Worm (Caenorhabditis elegans) whole organism, L2 larva: ENCODE measurements around the gene H08J19.1.

Experiments
- C34F6.9 ChIP-seq: fragments of 150-350 bp; optimal IDR thresholded peaks from 2 replicates; lab custom pipeline; 2014; ENCODE audit warnings: missing biosample characterization, missing genetic modification characterization
- F13H6.1 ChIP-seq: sonication (generic microtip); optimal IDR thresholded peaks from 2 replicates; lab custom pipeline; 2016; ENCODE audit warnings: missing genetic modification characterization, missing compliant biosample characterization
- R02D3.7 ChIP-seq: fragments of 150-350 bp; optimal IDR thresholded peaks from 2 replicates; lab custom pipeline; 2014; ENCODE audit warnings: missing biosample characterization, missing genetic modification characterization
- Y55F3AM.14 ChIP-seq: fragments of 200-800 bp; sonication (Bioruptor generic); optimal IDR thresholded peaks from 2 replicates; lab custom pipeline; 2018; ENCODE audit warnings: mild to moderate bottlenecking, missing genetic modification characterization, missing compliant biosample characterization
- ZK546.5 ChIP-seq: sonication (generic microtip); optimal IDR thresholded peaks from 2 replicates; lab custom pipeline; 2017; ENCODE audit warnings: missing biosample characterization, missing genetic modification characterization
- alr-1 ChIP-seq: fragments of 150-350 bp; optimal IDR thresholded peaks from 2 replicates; lab custom pipeline; 2014; ENCODE audit warnings: missing biosample characterization, missing genetic modification characterization
- aly-2 ChIP-seq: fragments of 150-350 bp; optimal IDR thresholded peaks from 2 replicates; lab custom pipeline; 2014; ENCODE audit warnings: missing biosample characterization, missing genetic modification characterization
- ama-1 ChIP-seq: fragments of 150-350 bp; optimal IDR thresholded peaks from 2 replicates; lab custom pipeline; 2018; ENCODE audit warnings: inconsistent platforms
- blmp-1 ChIP-seq: sonication (generic microtip); optimal IDR thresholded peaks from 2 replicates; lab custom pipeline; 2017; ENCODE audit warnings: missing genetic modification characterization, mild to moderate bottlenecking, missing compliant biosample characterization, antibody characterized with exemption, moderate library complexity; ENCODE audit not compliant: insufficient read depth
- ceh-16 ChIP-seq: fragments of 150-350 bp; optimal IDR thresholded peaks from 2 replicates; lab custom pipeline; 2014; ENCODE audit warnings: missing biosample characterization, missing genetic modification characterization
- ceh-82 ChIP-seq: fragments of 150-350 bp; optimal IDR thresholded peaks from 2 replicates; lab custom pipeline; 2014; ENCODE audit warnings: missing biosample characterization, missing genetic modification characterization
- crh-2 ChIP-seq: sonication (generic microtip); optimal IDR thresholded peaks from 2 replicates; lab custom pipeline; 2017; ENCODE audit warnings: missing biosample characterization, missing genetic modification characterization
- dmd-4 ChIP-seq: sonication (generic microtip); optimal IDR thresholded peaks from 2 replicates; lab custom pipeline; 2017; ENCODE audit warnings: missing biosample characterization, missing genetic modification characterization
- egl-27 ChIP-seq: sonication (generic microtip); optimal IDR thresholded peaks from 3 replicates; lab custom pipeline; 2017; ENCODE audit warnings: missing biosample characterization, missing genetic modification reagents, missing genetic modification characterization
- elt-1 ChIP-seq: fragments of 150-350 bp; optimal IDR thresholded peaks from 2 replicates; lab custom pipeline; 2014; ENCODE audit warnings: missing biosample characterization, missing genetic modification characterization
- elt-3 ChIP-seq: sonication (generic microtip); optimal IDR thresholded peaks from 2 replicates; lab custom pipeline; 2017; ENCODE audit warnings: missing biosample characterization, missing genetic modification characterization
- fos-1 ChIP-seq: fragments of 150-350 bp; optimal IDR thresholded peaks from 2 replicates; lab custom pipeline; 2014; ENCODE audit warnings: missing biosample characterization, missing genetic modification characterization
- gmeb-1 ChIP-seq: fragments of 150-350 bp; optimal IDR thresholded peaks from 2 replicates; lab custom pipeline; 2014; ENCODE audit warnings: missing biosample characterization, missing genetic modification characterization
- lin-11 ChIP-seq: fragments of 150-350 bp; sonication (generic microtip); optimal IDR thresholded peaks from 2 replicates; lab custom pipeline; 2014; ENCODE audit warnings: missing biosample characterization, missing genetic modification characterization, inconsistent platforms, mixed read lengths
- lin-13 ChIP-seq: fragments of 150-350 bp; optimal IDR thresholded peaks from 2 replicates; lab custom pipeline; 2014; ENCODE audit warnings: missing biosample characterization, missing genetic modification reagents, missing genetic modification characterization
- lin-39 ChIP-seq: fragments of 150-350 bp; optimal IDR thresholded peaks from 2 replicates; lab custom pipeline; 2014; ENCODE audit warnings: missing biosample characterization, missing genetic modification reagents, missing genetic modification characterization
- lsy-2 ChIP-seq, 2 experiments: fragments of 150-350 bp in 1 of 2; sonication (generic microtip) in 1 of 2; optimal IDR thresholded peaks; 2 replicates each; lab custom pipeline; 2014 to 2017; ENCODE audit warnings: missing biosample characterization in 2 of 2, missing genetic modification characterization in 2 of 2
- mab-5 ChIP-seq: fragments of 150-350 bp; optimal IDR thresholded peaks from 2 replicates; lab custom pipeline; 2014; ENCODE audit warnings: missing biosample characterization, missing genetic modification characterization
- mbf-1 ChIP-seq: sonication (generic microtip); optimal IDR thresholded peaks from 2 replicates; lab custom pipeline; 2017; ENCODE audit warnings: missing biosample characterization, missing genetic modification characterization
- mdl-1 ChIP-seq, 2 experiments: fragments of 150-350 bp in 1 of 2; sonication (generic microtip) in 1 of 2; optimal IDR thresholded peaks; 2 replicates each; lab custom pipeline; 2017; ENCODE audit warnings: missing biosample characterization in 2 of 2, missing genetic modification characterization in 2 of 2
- nhr-10 ChIP-seq: sonication (generic microtip); optimal IDR thresholded peaks from 2 replicates; lab custom pipeline; 2017; ENCODE audit warnings: missing biosample characterization, missing genetic modification characterization
- nhr-11 ChIP-seq: fragments of 150-350 bp; optimal IDR thresholded peaks from 2 replicates; lab custom pipeline; 2014; ENCODE audit warnings: missing biosample characterization, missing genetic modification characterization
- nhr-12 ChIP-seq: fragments of 150-350 bp; optimal IDR thresholded peaks from 2 replicates; lab custom pipeline; 2014; ENCODE audit warnings: missing biosample characterization, missing genetic modification characterization
- nhr-129 ChIP-seq: fragments of 150-350 bp; optimal IDR thresholded peaks from 2 replicates; lab custom pipeline; 2014; ENCODE audit warnings: missing biosample characterization, missing genetic modification characterization
- nhr-21 ChIP-seq: fragments of 150-350 bp; optimal IDR thresholded peaks from 2 replicates; lab custom pipeline; 2014; ENCODE audit warnings: missing biosample characterization, missing genetic modification characterization
- nhr-23 ChIP-seq: fragments of 150-350 bp; optimal IDR thresholded peaks from 2 replicates; lab custom pipeline; 2014; ENCODE audit warnings: missing biosample characterization, missing genetic modification reagents, missing genetic modification characterization
- nhr-237 ChIP-seq: fragments of 150-350 bp; optimal IDR thresholded peaks from 2 replicates; lab custom pipeline; 2014; ENCODE audit warnings: missing biosample characterization, missing genetic modification characterization
- nhr-25 ChIP-seq: fragments of 150-350 bp; sonication (generic microtip); optimal IDR thresholded peaks from 3 replicates; lab custom pipeline; 2014; ENCODE audit warnings: missing biosample characterization, missing genetic modification characterization
- nhr-6 ChIP-seq: fragments of 150-350 bp; optimal IDR thresholded peaks from 2 replicates; lab custom pipeline; 2014; ENCODE audit warnings: missing biosample characterization, missing genetic modification characterization
- nhr-77 ChIP-seq: fragments of 150-350 bp; optimal IDR thresholded peaks from 2 replicates; lab custom pipeline; 2014; ENCODE audit warnings: missing biosample characterization, missing genetic modification characterization
- peb-1 ChIP-seq: fragments of 150-350 bp; optimal IDR thresholded peaks from 2 replicates; lab custom pipeline; 2014; ENCODE audit warnings: missing biosample characterization, missing genetic modification characterization
- sem-4 ChIP-seq: fragments of 150-350 bp; optimal IDR thresholded peaks from 2 replicates; lab custom pipeline; 2014; ENCODE audit warnings: missing biosample characterization, missing genetic modification reagents, missing genetic modification characterization
- skn-1 ChIP-seq: sonication (generic microtip); optimal IDR thresholded peaks from 2 replicates; lab custom pipeline; 2017; ENCODE audit warnings: missing biosample characterization, missing genetic modification characterization
- sma-3 ChIP-seq: sonication (generic microtip); optimal IDR thresholded peaks from 2 replicates; lab custom pipeline; 2016; ENCODE audit warnings: missing genetic modification reagents, missing genetic modification characterization, missing compliant biosample characterization
- sma-9 ChIP-seq, 2 experiments: fragments of 150-350 bp in 1 of 2; sonication (generic microtip) in 1 of 2; optimal IDR thresholded peaks; 2 replicates each; lab custom pipeline; 2014 to 2016; ENCODE audit warnings: missing genetic modification characterization in 2 of 2, mild to moderate bottlenecking in 1 of 2, missing biosample characterization in 1 of 2, missing compliant biosample characterization in 1 of 2, missing genetic modification reagents in 1 of 2, moderate library complexity in 1 of 2
- snpc-4 ChIP-seq: fragments of 150-350 bp; optimal IDR thresholded peaks from 2 replicates; lab custom pipeline; 2014; ENCODE audit warnings: missing biosample characterization, missing genetic modification characterization
- unc-39 ChIP-seq: fragments of 150-350 bp; optimal IDR thresholded peaks from 2 replicates; lab custom pipeline; 2014; ENCODE audit warnings: missing biosample characterization, missing genetic modification characterization
- unc-55 ChIP-seq: fragments of 150-350 bp; sonication (generic microtip); optimal IDR thresholded peaks from 3 replicates; lab custom pipeline; 2014; ENCODE audit warnings: missing biosample characterization, missing genetic modification reagents, missing genetic modification characterization
- unc-62 ChIP-seq: fragments of 150-350 bp; optimal IDR thresholded peaks from 2 replicates; lab custom pipeline; 2014; ENCODE audit warnings: missing biosample characterization, missing genetic modification reagents, missing genetic modification characterization
- zag-1 ChIP-seq: fragments of 150-350 bp; optimal IDR thresholded peaks from 2 replicates; lab custom pipeline; 2014; ENCODE audit warnings: missing biosample characterization, missing genetic modification characterization
- ztf-1 ChIP-seq: fragments of 200-800 bp; sonication (Bioruptor generic); conservative IDR thresholded peaks from 2 replicates; pipeline ENCODE4 v1.3.6; 2022; ENCODE audit warnings: missing genetic modification characterization, missing compliant biosample characterization
- ztf-11 ChIP-seq: sonication (generic microtip); optimal IDR thresholded peaks from 2 replicates; lab custom pipeline; 2017; ENCODE audit warnings: missing biosample characterization, missing genetic modification characterization
- ztf-4 ChIP-seq: fragments of 150-350 bp; optimal IDR thresholded peaks from 2 replicates; lab custom pipeline; 2014; ENCODE audit warnings: missing biosample characterization, missing genetic modification characterization

Gene H08J19.1

DNA sequence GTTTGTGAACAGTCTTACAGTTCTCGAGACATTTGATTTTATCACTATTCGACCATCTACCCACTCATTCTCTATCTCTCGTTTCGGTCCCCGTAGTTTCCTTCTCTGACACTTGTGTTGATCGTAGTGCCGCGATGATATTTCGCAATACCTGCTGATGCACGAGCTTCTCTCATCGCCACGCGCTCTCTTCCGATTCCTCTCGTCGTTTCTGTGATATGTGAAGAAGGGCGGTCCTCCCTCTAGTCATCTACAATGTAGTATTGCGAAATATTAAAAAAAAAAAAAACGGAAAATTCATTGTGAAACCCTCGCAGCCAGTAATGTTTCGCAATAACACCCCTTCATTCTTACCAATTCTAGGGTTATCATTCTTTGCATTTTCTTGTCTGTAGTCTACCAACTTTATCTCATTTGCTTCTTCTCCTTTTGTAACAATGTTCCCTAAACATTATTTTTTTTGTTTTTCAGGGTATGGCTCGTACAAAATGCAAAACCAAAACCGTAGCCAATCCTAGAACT, 35.2 kb upstream of the H08J19.1 start, which contains the start of gene nipi-3:
Gene nipi-3 (plus strand): TSS at position 472 of the 522 bp plus-strand sequence.
- TF ChIP-seq egl-27 (tag; lab: Kevin White, UChicago): peak; percentile 83
- peak; percentile 42 for TF ChIP-seq ceh-16 (tag; lab: Kevin White, UChicago)
- TF ChIP-seq nhr-10 (tag; lab: Kevin White, UChicago): peak; percentile 70
- peak; percentile 74 for TF ChIP-seq Y55F3AM.14 (GFP tag; lab: Kevin White, UChicago)
- no peak for TF ChIP-seq aly-2
- TF ChIP-seq nhr-77 (tag; lab: Kevin White, UChicago): no peak
- TF ChIP-seq blmp-1 (tag; lab: Kevin White, UChicago): peak; percentile 41
- peak; percentile 81 for TF ChIP-seq zag-1 (tag; lab: Kevin White, UChicago)
- no peak for TF ChIP-seq elt-1 (tag; lab: Kevin White, UChicago)
- TF ChIP-seq ztf-11 (tag; lab: Kevin White, UChicago): no peak
- peak; percentile 36 for TF ChIP-seq ama-1 (lab: Kevin White, UChicago)
- TF ChIP-seq alr-1 (tag; lab: Kevin White, UChicago): peak; percentile 10
- no peak for TF ChIP-seq elt-3 (tag; lab: Kevin White, UChicago)
- peak; percentile 88 for TF ChIP-seq lin-11 (tag; lab: Kevin White, UChicago)
- TF ChIP-seq F13H6.1 (tag; lab: Kevin White, UChicago): peak; percentile 94
- TF ChIP-seq unc-39 (tag; lab: Kevin White, UChicago): no peak
- TF ChIP-seq nhr-21 (tag; lab: Kevin White, UChicago): peak; percentile 92
- TF ChIP-seq lsy-2 (tag; optimal IDR thresholded peaks at IDR 0.05; lab: Kevin White, UChicago): peak; percentile 77 to 85
- TF ChIP-seq ztf-1: no peak
- TF ChIP-seq dmd-4 (tag; lab: Kevin White, UChicago): no peak
- peak; percentile 66 for TF ChIP-seq snpc-4 (tag; lab: Kevin White, UChicago)
- TF ChIP-seq sma-3: peak; percentile 95
- TF ChIP-seq unc-55 (GFP tag; lab: Kevin White, UChicago): peak; percentile 97
- peak; percentile 77 for TF ChIP-seq gmeb-1 (tag; lab: Kevin White, UChicago)
- peak; percentile 91 for TF ChIP-seq nhr-6 (tag; lab: Kevin White, UChicago)
- TF ChIP-seq R02D3.7: no peak
- peak; percentile 97 to 99 for TF ChIP-seq mdl-1 (tag; optimal IDR thresholded peaks at IDR 0.05; lab: Kevin White, UChicago)
- peak; percentile 96 for TF ChIP-seq C34F6.9
- peak; percentile 19 for TF ChIP-seq ZK546.5 (tag; lab: Kevin White, UChicago)
- TF ChIP-seq ztf-4 (tag; lab: Kevin White, UChicago): peak; percentile 85
- peak; percentile 87 for TF ChIP-seq skn-1 (tag; lab: Kevin White, UChicago)
- TF ChIP-seq lin-39 (tag; lab: Kevin White, UChicago): no peak
- TF ChIP-seq nhr-23: no peak
- no peak for TF ChIP-seq peb-1 (tag; lab: Kevin White, UChicago)
- TF ChIP-seq mbf-1 (tag; lab: Kevin White, UChicago): no peak
- TF ChIP-seq sem-4 (tag; lab: Kevin White, UChicago): peak; percentile 87
- TF ChIP-seq nhr-237 (tag; lab: Kevin White, UChicago): no peak
- peak; percentile 98 for TF ChIP-seq crh-2 (tag; lab: Kevin White, UChicago)
- peak; percentile 97 for TF ChIP-seq nhr-129 (tag; lab: Kevin White, UChicago)
- peak; percentile 96 for TF ChIP-seq fos-1
- peak; percentile 96 for TF ChIP-seq nhr-25 (tag; lab: Kevin White, UChicago)
- peak; percentile 21 for TF ChIP-seq nhr-12
- peak; percentile 68 for TF ChIP-seq nhr-11 (tag; lab: Kevin White, UChicago)
- TF ChIP-seq ceh-82 (tag; lab: Kevin White, UChicago): peak; percentile 51
- TF ChIP-seq lin-13 (GFP tag; lab: Kevin White, UChicago): peak; percentile 87
- peak; percentile 45 for TF ChIP-seq mab-5 (tag; lab: Kevin White, UChicago)
- peak; percentile 97 for TF ChIP-seq sma-9 (GFP tag; optimal IDR thresholded peaks at IDR 0.05; lab: Kevin White, UChicago)
- no peak for TF ChIP-seq sma-9 (tag; optimal IDR thresholded peaks at IDR 0.05; lab: Kevin White, UChicago)
- TF ChIP-seq unc-62 (GFP tag; lab: Kevin White, UChicago): peak; percentile 76
